Worm (Caenorhabditis elegans) whole organism, L1 larva: ENCODE measurements around the gene srz-11.

Experiments
- C04F5.9 ChIP-seq: sonication (generic microtip); optimal IDR thresholded peaks from 2 replicates; lab custom pipeline; 2016; ENCODE audit warnings: missing genetic modification characterization, missing compliant biosample characterization
- C16A3.4 ChIP-seq: fragments of 150-350 bp; optimal IDR thresholded peaks from 2 replicates; lab custom pipeline; 2014; ENCODE audit warnings: missing biosample characterization, missing genetic modification characterization
- F16B12.6 ChIP-seq: fragments of 150-350 bp; optimal IDR thresholded peaks from 2 replicates; lab custom pipeline; 2014; ENCODE audit warnings: missing biosample characterization, missing genetic modification characterization
- Y116A8C.19 ChIP-seq: sonication (generic microtip); optimal IDR thresholded peaks from 2 replicates; lab custom pipeline; 2016; ENCODE audit warnings: missing compliant biosample characterization, missing genetic modification characterization, borderline replicate concordance
- alr-1 ChIP-seq: fragments of 200-800 bp; sonication (Bioruptor generic); optimal IDR thresholded peaks from 2 replicates; lab custom pipeline; 2018; ENCODE audit warnings: borderline replicate concordance, mild to moderate bottlenecking, missing genetic modification characterization, missing compliant biosample characterization
- aly-2 ChIP-seq: fragments of 150-350 bp; optimal IDR thresholded peaks from 2 replicates; lab custom pipeline; 2014; ENCODE audit warnings: missing biosample characterization, missing genetic modification characterization
- blmp-1 ChIP-seq: fragments of 150-350 bp; optimal IDR thresholded peaks from 2 replicates; lab custom pipeline; 2014; ENCODE audit warnings: missing biosample characterization, missing genetic modification characterization
- ceh-63 ChIP-seq: fragments of 200-800 bp; sonication (Bioruptor generic); optimal IDR thresholded peaks from 2 replicates; lab custom pipeline; 2018; ENCODE audit warnings: mild to moderate bottlenecking, missing genetic modification characterization, missing compliant biosample characterization
- ceh-8 ChIP-seq: fragments of 200-800 bp; sonication (Bioruptor generic); optimal IDR thresholded peaks from 2 replicates; lab custom pipeline; 2018; ENCODE audit warnings: mild to moderate bottlenecking, missing genetic modification characterization, moderate library complexity, missing compliant biosample characterization
- ceh-82 ChIP-seq, 3 experiments: fragments of 150-350 bp in 1 of 3; sonication (generic microtip) in 2 of 3; optimal IDR thresholded peaks; 2 replicates each; lab custom pipeline; 2014 to 2017; ENCODE audit warnings: missing biosample characterization in 3 of 3, missing genetic modification characterization in 3 of 3
- ceh-88 ChIP-seq: fragments of 200-800 bp; sonication (Bioruptor generic); IDR thresholded peaks from 2 replicates; pipeline ENCODE4 v1.3.6; 2022; ENCODE audit warnings: missing genetic modification characterization, missing compliant biosample characterization
- dpl-1 ChIP-seq, 3 experiments: fragments of 150-350 bp in 2 of 3; sonication (generic microtip) in 1 of 3; optimal IDR thresholded peaks; 2 replicates each; lab custom pipeline; 2014 to 2017; ENCODE audit warnings: missing biosample characterization in 3 of 3, missing genetic modification characterization in 3 of 3, missing genetic modification reagents in 3 of 3
- egl-13 ChIP-seq: sonication (generic microtip); optimal IDR thresholded peaks from 2 replicates; lab custom pipeline; 2016; ENCODE audit warnings: missing genotype, missing genetic modification reagents, missing genetic modification characterization, missing compliant biosample characterization
- egl-27 ChIP-seq, 2 experiments: fragments of 150-350 bp in 1 of 2; sonication (generic microtip); optimal IDR thresholded peaks; 3 replicates each; lab custom pipeline; 2017 to 2018; ENCODE audit warnings: missing biosample characterization in 2 of 2, missing genetic modification characterization in 2 of 2, missing genetic modification reagents in 2 of 2
- elt-2 ChIP-seq: sonication (generic microtip); optimal IDR thresholded peaks from 2 replicates; lab custom pipeline; 2016; ENCODE audit warnings: missing genetic modification characterization, mild to moderate bottlenecking, inconsistent platforms, missing compliant biosample characterization, missing genetic modification reagents
- fkh-10 ChIP-seq: sonication (generic microtip); optimal IDR thresholded peaks from 2 replicates; lab custom pipeline; 2017; ENCODE audit warnings: missing biosample characterization, missing genetic modification reagents, missing genetic modification characterization
- fkh-8 ChIP-seq: sonication (generic microtip); optimal IDR thresholded peaks from 2 replicates; lab custom pipeline; 2016; ENCODE audit warnings: mild to moderate bottlenecking, missing genetic modification characterization, missing compliant biosample characterization
- hpl-2 ChIP-seq: fragments of 150-350 bp; optimal IDR thresholded peaks from 2 replicates; lab custom pipeline; 2014; ENCODE audit warnings: missing biosample characterization, missing genetic modification reagents, missing genetic modification characterization
- isw-1 ChIP-seq: fragments of 200-800 bp; sonication (Bioruptor generic); IDR thresholded peaks from 2 replicates; pipeline ENCODE4 v1.3.6; 2022; ENCODE audit warnings: missing genetic modification characterization, missing compliant biosample characterization
- jun-1 ChIP-seq: fragments of 150-350 bp; optimal IDR thresholded peaks from 2 replicates; lab custom pipeline; 2014; ENCODE audit warnings: missing biosample characterization, missing genetic modification reagents, missing genetic modification characterization
- lin-13 ChIP-seq: fragments of 150-350 bp; optimal IDR thresholded peaks from 2 replicates; lab custom pipeline; 2014; ENCODE audit warnings: missing biosample characterization, missing genetic modification reagents, missing genetic modification characterization
- lin-14 ChIP-seq: fragments of 200-800 bp; sonication (Bioruptor generic); optimal IDR thresholded peaks from 2 replicates; lab custom pipeline; 2018; ENCODE audit warnings: mild to moderate bottlenecking, missing genetic modification characterization, moderate library complexity, missing compliant biosample characterization
- lin-15B ChIP-seq: fragments of 150-350 bp; sonication (generic microtip); optimal IDR thresholded peaks from 3 replicates; lab custom pipeline; 2014; ENCODE audit warnings: missing biosample characterization, missing genetic modification characterization
- lin-35 ChIP-seq, 2 experiments: fragments of 150-350 bp; optimal IDR thresholded peaks; 2 replicates each; lab custom pipeline; 2014; ENCODE audit warnings: missing biosample characterization in 2 of 2, missing genetic modification characterization in 2 of 2, missing genetic modification reagents in 2 of 2
- lir-3 ChIP-seq: sonication (generic microtip); optimal IDR thresholded peaks from 2 replicates; lab custom pipeline; 2016; ENCODE audit warnings: mild to moderate bottlenecking, missing genetic modification characterization, moderate library complexity, missing compliant biosample characterization; ENCODE audit not compliant: poor library complexity
- mdl-1 ChIP-seq, 2 experiments: fragments of 150-350 bp; optimal IDR thresholded peaks; 2 replicates each; lab custom pipeline; 2014 to 2017; ENCODE audit warnings: missing biosample characterization in 2 of 2, missing genetic modification characterization in 2 of 2, inconsistent platforms in 1 of 2
- mef-2 ChIP-seq: fragments of 150-350 bp; optimal IDR thresholded peaks from 2 replicates; lab custom pipeline; 2014; ENCODE audit warnings: missing biosample characterization, missing genetic modification characterization
- mep-1 ChIP-seq: fragments of 150-350 bp; optimal IDR thresholded peaks from 2 replicates; lab custom pipeline; 2014; ENCODE audit warnings: missing biosample characterization, missing genetic modification characterization
- nhr-20 ChIP-seq: sonication (generic microtip); optimal IDR thresholded peaks from 2 replicates; lab custom pipeline; 2016; ENCODE audit warnings: mild to moderate bottlenecking, missing genetic modification characterization, missing compliant biosample characterization
- nhr-237 ChIP-seq: fragments of 150-350 bp; optimal IDR thresholded peaks from 2 replicates; lab custom pipeline; 2014; ENCODE audit warnings: missing biosample characterization, missing genetic modification characterization
- nhr-76 ChIP-seq: sonication (generic microtip); optimal IDR thresholded peaks from 2 replicates; lab custom pipeline; 2017; ENCODE audit warnings: missing biosample characterization, missing genetic modification characterization
- nhr-85 ChIP-seq: sonication (generic microtip); peaks from one replicate; lab custom pipeline; 2016; ENCODE audit warnings: missing genetic modification characterization, inconsistent platforms, missing compliant biosample characterization
- nhr-90 ChIP-seq: sonication (generic microtip); optimal IDR thresholded peaks from 2 replicates; lab custom pipeline; 2016; ENCODE audit warnings: mild to moderate bottlenecking, missing genetic modification characterization, missing compliant biosample characterization; ENCODE audit not compliant: poor library complexity
- pag-3 ChIP-seq: sonication (generic microtip); optimal IDR thresholded peaks from 2 replicates; lab custom pipeline; 2017; ENCODE audit warnings: missing genetic modification characterization, mild to moderate bottlenecking, missing compliant biosample characterization, antibody characterized with exemption, borderline replicate concordance; ENCODE audit not compliant: insufficient read depth
- pax-3 ChIP-seq: fragments of 200-800 bp; sonication (Bioruptor generic); optimal IDR thresholded peaks from 2 replicates; lab custom pipeline; 2018; ENCODE audit warnings: mild to moderate bottlenecking, missing genetic modification characterization, moderate library complexity, missing compliant biosample characterization
- pqm-1 ChIP-seq: sonication (generic microtip); optimal IDR thresholded peaks from 3 replicates; lab custom pipeline; 2017; ENCODE audit warnings: missing biosample characterization, missing genetic modification characterization
- rnt-1 ChIP-seq: sonication (generic microtip); optimal IDR thresholded peaks from 2 replicates; lab custom pipeline; 2016; ENCODE audit warnings: mild to moderate bottlenecking, missing genetic modification characterization, moderate library complexity, missing compliant biosample characterization
- skn-1 ChIP-seq: fragments of 150-350 bp; optimal IDR thresholded peaks from 2 replicates; lab custom pipeline; 2014; ENCODE audit warnings: missing biosample characterization, missing genetic modification characterization
- swsn-7 ChIP-seq: sonication (generic microtip); optimal IDR thresholded peaks from 2 replicates; lab custom pipeline; 2016; ENCODE audit warnings: missing genetic modification characterization, missing compliant biosample characterization
- tbx-2 ChIP-seq: sonication (generic microtip); optimal IDR thresholded peaks from 2 replicates; lab custom pipeline; 2016; ENCODE audit warnings: missing genetic modification characterization, missing compliant biosample characterization
- tlp-1 ChIP-seq: fragments of 150-350 bp; optimal IDR thresholded peaks from 2 replicates; lab custom pipeline; 2014; ENCODE audit warnings: missing biosample characterization, missing genetic modification characterization
- unc-130 ChIP-seq: fragments of 150-350 bp; optimal IDR thresholded peaks from 2 replicates; lab custom pipeline; 2017; ENCODE audit warnings: missing biosample characterization, missing genetic modification characterization, inconsistent platforms
- vab-15 ChIP-seq: sonication (generic microtip); optimal IDR thresholded peaks from 2 replicates; lab custom pipeline; 2017; ENCODE audit warnings: missing genotype, mild to moderate bottlenecking, missing genetic modification characterization, missing compliant biosample characterization
- xbp-1 ChIP-seq: sonication (generic microtip); optimal IDR thresholded peaks from 2 replicates; lab custom pipeline; 2016; ENCODE audit warnings: missing genetic modification characterization, missing compliant biosample characterization
- zag-1 ChIP-seq: fragments of 150-350 bp; optimal IDR thresholded peaks from 2 replicates; lab custom pipeline; 2014; ENCODE audit warnings: missing biosample characterization, missing genetic modification characterization

The srz-11 gene

DNA sequence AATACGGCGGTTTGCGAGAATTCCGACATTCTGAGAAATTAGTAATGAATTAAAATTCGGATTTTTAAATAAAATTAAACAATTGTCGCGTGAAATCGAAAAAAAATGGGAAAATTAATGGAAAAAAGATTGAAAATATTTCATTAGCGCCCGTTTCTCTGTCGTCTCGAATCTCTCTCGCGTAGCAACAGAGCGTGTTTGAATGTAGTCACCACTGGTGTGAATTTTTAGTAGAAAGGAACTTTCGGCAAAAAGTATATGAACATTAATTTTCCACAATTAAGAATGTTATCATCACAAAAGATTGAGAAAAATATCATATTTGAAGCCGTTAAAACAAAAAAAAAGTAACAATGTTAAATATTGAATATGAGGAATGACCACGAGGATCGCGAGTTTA, 26.1 kb upstream of the srz-11 start, which contains the start of gene aipl-1 (continued):
- TF ChIP-seq lin-14 (GFP tag; lab: Kevin White, UChicago) (peak; percentile 86), mdl-1 (tag; optimal IDR thresholded peaks at IDR 0.05; lab: Kevin White, UChicago) (peak in 1 of 2 experiments; percentile 59), nhr-85 (peak; percentile 47), pax-3 (tag; lab: Kevin White, UChicago) (peak; percentile 89), C04F5.9 (no peak), pag-3 (tag; lab: Kevin White, UChicago) (no peak), mef-2 (peak; percentile 43), swsn-7 (peak; percentile 63), fkh-8 (peak; percentile 87), alr-1 (tag; lab: Kevin White, UChicago) (no peak), egl-13 (no peak), ceh-63 (GFP tag; lab: Kevin White, UChicago) (no peak), nhr-76 (tag; lab: Kevin White, UChicago) (no peak), ceh-82 (tag; optimal IDR thresholded peaks at IDR 0.05; lab: Kevin White, UChicago) (peak; percentile 79 to 92 (median 87)), aly-2 (no peak), isw-1 (GFP tag; lab: Robert Waterston, UW) (peak; percentile 66), vab-15 (tag; lab: Kevin White, UChicago) (peak; percentile 78), jun-1 (tag; lab: Kevin White, UChicago) (peak; percentile 41), tbx-2 (tag; lab: Kevin White, UChicago) (peak; percentile 70), skn-1 (peak; percentile 86), lir-3 (tag; lab: Kevin White, UChicago) (peak; percentile 83), fkh-10 (GFP tag; lab: Kevin White, UChicago) (peak; percentile 47), lin-13 (GFP tag; lab: Kevin White, UChicago) (peak; percentile 81), elt-2 (peak; percentile 21), nhr-237 (tag; lab: Kevin White, UChicago) (peak; percentile 6), nhr-90 (tag; lab: Kevin White, UChicago) (peak; percentile 56), zag-1 (tag; lab: Kevin White, UChicago) (no peak), nhr-20 (tag; lab: Kevin White, UChicago) (peak; percentile 78), C16A3.4 (tag; lab: Kevin White, UChicago) (peak; percentile 94), blmp-1 (tag; lab: Kevin White, UChicago) (peak; percentile 95), xbp-1 (tag; lab: Kevin White, UChicago) (peak; percentile 69), dpl-1 (GFP tag; optimal IDR thresholded peaks at IDR 0.05; lab: Kevin White, UChicago) (peak; percentile 85 to 90 (median 87)), lin-15B (tag; lab: Kevin White, UChicago) (peak; percentile 94), ceh-88 (GFP tag; lab: Robert Waterston, UW) (peak; percentile 14; the same call in 1 of the 2 replicates), tlp-1 (no peak), Y116A8C.19 (no peak), egl-27 (tag; optimal IDR thresholded peaks at IDR 0.05; lab: Kevin White, UChicago) (no peak), F16B12.6 (peak; percentile 61), rnt-1 (tag; lab: Kevin White, UChicago) (peak; percentile 93), unc-130 (peak; percentile 76), mep-1 (tag; lab: Kevin White, UChicago) (peak; percentile 84), pqm-1 (tag; lab: Kevin White, UChicago) (no peak), hpl-2 (GFP tag; lab: Kevin White, UChicago) (no peak)

DNA sequence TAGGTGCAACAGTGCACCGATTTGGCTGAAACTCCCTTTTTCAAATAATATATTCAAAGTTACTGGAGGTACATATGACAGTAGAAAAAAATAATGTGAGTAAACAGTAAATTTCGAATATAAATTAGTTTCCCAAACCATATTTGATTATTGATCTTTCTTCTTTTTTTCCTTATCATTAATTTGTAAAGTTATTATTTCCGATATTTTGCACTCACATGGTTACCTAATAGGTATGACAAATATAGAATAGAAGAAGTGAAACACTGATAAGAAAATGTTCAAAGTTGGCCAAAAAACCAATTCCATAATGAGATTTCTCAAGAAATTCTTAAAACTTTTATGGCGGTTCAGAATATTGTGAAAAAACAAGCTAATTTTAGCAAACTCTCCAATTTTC, 23.1 kb upstream of the srz-11 start:
- TF ChIP-seq elt-2: peak; percentile 48
- TF ChIP-seq ceh-8: no peak
- TF ChIP-seq lin-35 (GFP tag; optimal IDR thresholded peaks at IDR 0.05; lab: Kevin White, UChicago): peak in 1 of 2 experiments; percentile 17
